Worm (Caenorhabditis elegans) whole organism, young adult: ENCODE measurements around the gene H21P03.10.
"Not testable (repeated sequence)": the region's sequence is repeated elsewhere in the genome, so short reads cannot be mapped to it uniquely, and the experiment has no call there.

Experiments
- B0019.2 ChIP-seq: fragments of 200-800 bp; sonication (Bioruptor generic); conservative IDR thresholded peaks from 2 replicates; pipeline ENCODE4 v1.3.6; 2022; ENCODE audit warnings: missing genetic modification reagents, missing genetic modification characterization, missing compliant biosample characterization
- B0035.1 ChIP-seq: sonication (generic microtip); optimal IDR thresholded peaks from 2 replicates; lab custom pipeline; 2016; ENCODE audit warnings: missing genetic modification characterization, mild to moderate bottlenecking, missing compliant biosample characterization, missing genotype, missing genetic modification reagents
- B0261.1 ChIP-seq: sonication (generic microtip); optimal IDR thresholded peaks from 2 replicates; lab custom pipeline; 2016; ENCODE audit warnings: mild to moderate bottlenecking, missing genetic modification characterization, moderate library complexity, missing compliant biosample characterization
- C17E4.6 ChIP-seq: fragments of 200-800 bp; sonication (Bioruptor generic); IDR thresholded peaks from 2 replicates; pipeline ENCODE4 v1.3.6; 2022; ENCODE audit warnings: missing genetic modification reagents, missing genetic modification characterization, missing compliant biosample characterization
- D2030.7 ChIP-seq: fragments of 200-800 bp; sonication (Bioruptor generic); IDR thresholded peaks from 2 replicates; pipeline ENCODE4 v1.3.6; 2022; ENCODE audit warnings: missing genetic modification reagents, missing genetic modification characterization, missing compliant biosample characterization
- F22D6.2 ChIP-seq: sonication (generic microtip); optimal IDR thresholded peaks from 2 replicates; lab custom pipeline; 2016; ENCODE audit warnings: mild to moderate bottlenecking, missing genetic modification characterization, missing compliant biosample characterization
- F33H1.4 ChIP-seq: fragments of 200-800 bp; sonication (Bioruptor generic); IDR thresholded peaks from 2 replicates; pipeline ENCODE4 v1.3.6; 2022; ENCODE audit warnings: missing genetic modification reagents, missing genetic modification characterization, missing compliant biosample characterization
- T07F8.4 ChIP-seq: sonication (generic microtip); optimal IDR thresholded peaks from 2 replicates; lab custom pipeline; 2016; ENCODE audit warnings: mild to moderate bottlenecking, missing genetic modification characterization, moderate library complexity, missing compliant biosample characterization
- akir-1 ChIP-seq: fragments of 200-800 bp; sonication (Bioruptor generic); optimal IDR thresholded peaks from 2 replicates; lab custom pipeline; 2018; ENCODE audit warnings: mild to moderate bottlenecking, missing genetic modification characterization, moderate library complexity, missing compliant biosample characterization
- aptf-3 ChIP-seq: fragments of 200-800 bp; sonication (Bioruptor generic); IDR thresholded peaks from 2 replicates; pipeline ENCODE4 v1.3.6; 2022; ENCODE audit warnings: missing genetic modification characterization, missing compliant biosample characterization
- bed-2 ChIP-seq: fragments of 200-800 bp; sonication (Bioruptor generic); IDR thresholded peaks from 2 replicates; pipeline ENCODE4 v1.3.6; 2022; ENCODE audit warnings: missing genetic modification reagents, missing genetic modification characterization, missing compliant biosample characterization
- ccch-3 ChIP-seq: fragments of 200-800 bp; sonication (Bioruptor generic); optimal IDR thresholded peaks from 2 replicates; lab custom pipeline; 2018; ENCODE audit warnings: mild to moderate bottlenecking, missing genetic modification characterization, missing compliant biosample characterization
- dox-1 ChIP-seq: fragments of 200-800 bp; sonication (Bioruptor generic); IDR thresholded peaks from 2 replicates; pipeline ENCODE4 v1.3.6; 2022; ENCODE audit warnings: missing genetic modification reagents, missing genetic modification characterization, missing compliant biosample characterization
- efl-1 ChIP-seq: fragments of 150-350 bp; optimal IDR thresholded peaks from 2 replicates; lab custom pipeline; 2014; ENCODE audit warnings: missing biosample characterization, missing genetic modification reagents, missing genetic modification characterization
- ets-4 ChIP-seq: fragments of 200-800 bp; sonication (Bioruptor generic); optimal IDR thresholded peaks from 2 replicates; lab custom pipeline; 2018; ENCODE audit warnings: mild to moderate bottlenecking, missing genetic modification characterization, missing compliant biosample characterization
- hmg-1.2 ChIP-seq: fragments of 200-800 bp; sonication (Bioruptor generic); IDR thresholded peaks from 2 replicates; pipeline ENCODE4 v1.3.6; 2022; ENCODE audit warnings: missing genetic modification reagents, missing genetic modification characterization, missing compliant biosample characterization
- lag-1 ChIP-seq: fragments of 200-800 bp; sonication (Bioruptor generic); IDR thresholded peaks from 2 replicates; pipeline ENCODE4 v1.3.6; 2022; ENCODE audit warnings: missing genetic modification reagents, missing genetic modification characterization, missing compliant biosample characterization
- let-607 ChIP-seq, 2 experiments: fragments of 200-800 bp in 1 of 2; sonication (Bioruptor generic) in 1 of 2; sonication (generic microtip) in 1 of 2; optimal IDR thresholded peaks; 2 replicates each; lab custom pipeline; 2016 to 2018; ENCODE audit warnings: mild to moderate bottlenecking in 2 of 2, missing compliant biosample characterization in 2 of 2, missing genetic modification characterization in 2 of 2, moderate library complexity in 2 of 2, missing genotype in 1 of 2
- lin-26 ChIP-seq: fragments of 200-800 bp; sonication (Bioruptor generic); IDR thresholded peaks from 2 replicates; pipeline ENCODE4 v1.3.6; 2022; ENCODE audit warnings: missing genetic modification reagents, missing genetic modification characterization, missing compliant biosample characterization
- lin-35 ChIP-seq, 3 experiments: fragments of 150-350 bp in 2 of 3; sonication (generic microtip) in 1 of 3; optimal IDR thresholded peaks; 2 replicates each; lab custom pipeline; 2014 to 2018; ENCODE audit warnings: missing biosample characterization in 3 of 3, missing genetic modification characterization in 3 of 3, missing genetic modification reagents in 3 of 3
- lin-40 ChIP-seq: sonication (generic microtip); optimal IDR thresholded peaks from 2 replicates; lab custom pipeline; 2016; ENCODE audit warnings: missing genetic modification characterization, mild to moderate bottlenecking, missing compliant biosample characterization, missing genotype, missing genetic modification reagents
- lsl-1 ChIP-seq: fragments of 200-800 bp; sonication (Bioruptor generic); optimal IDR thresholded peaks from 2 replicates; lab custom pipeline; 2018; ENCODE audit warnings: mild to moderate bottlenecking, missing genetic modification characterization, moderate library complexity, missing compliant biosample characterization
- madf-3 ChIP-seq: fragments of 200-800 bp; sonication (Bioruptor generic); IDR thresholded peaks from 2 replicates; pipeline ENCODE4 v1.3.6; 2022; ENCODE audit warnings: missing genetic modification reagents, missing genetic modification characterization, missing compliant biosample characterization
- madf-6 ChIP-seq: fragments of 200-800 bp; sonication (Bioruptor generic); IDR thresholded peaks from 2 replicates; pipeline ENCODE4 v1.3.6; 2022; ENCODE audit warnings: missing genetic modification reagents, missing genetic modification characterization, missing compliant biosample characterization
- madf-8 ChIP-seq: fragments of 200-800 bp; sonication (Bioruptor generic); conservative IDR thresholded peaks from 2 replicates; pipeline ENCODE4 v1.3.6; 2022; ENCODE audit warnings: missing genetic modification reagents, missing genetic modification characterization, missing compliant biosample characterization
- mes-4 ChIP-seq: sonication (generic microtip); optimal IDR thresholded peaks from 2 replicates; lab custom pipeline; 2016; ENCODE audit warnings: missing genotype, missing genetic modification characterization, missing compliant biosample characterization
- nfyb-1 ChIP-seq: fragments of 200-800 bp; sonication (Bioruptor generic); IDR thresholded peaks from 2 replicates; pipeline ENCODE4 v1.3.6; 2022; ENCODE audit warnings: missing genetic modification reagents, missing genetic modification characterization, missing compliant biosample characterization
- rcor-1 ChIP-seq: fragments of 200-800 bp; sonication (Bioruptor generic); IDR thresholded peaks from 2 replicates; pipeline ENCODE4 v1.3.6; 2022; ENCODE audit warnings: missing genetic modification reagents, missing genetic modification characterization, missing compliant biosample characterization
- rpc-1 ChIP-seq, 2 experiments: fragments of 150-350 bp in 1 of 2; sonication (generic microtip) in 1 of 2; optimal IDR thresholded peaks; 2 replicates each; lab custom pipeline; 2014 to 2018; ENCODE audit warnings: missing biosample characterization in 1 of 2, missing genetic modification characterization in 1 of 2, missing genetic modification reagents in 1 of 2, missing genotype in 1 of 2
- snpc-1.1 ChIP-seq: sonication (generic microtip); optimal IDR thresholded peaks from 2 replicates; lab custom pipeline; 2017; ENCODE audit warnings: missing genetic modification characterization, mild to moderate bottlenecking, missing compliant biosample characterization, antibody characterized with exemption, moderate library complexity, missing genotype, missing genetic modification reagents; ENCODE audit not compliant: insufficient read depth
- snpc-3.4 ChIP-seq: sonication (generic microtip); optimal IDR thresholded peaks from 2 replicates; lab custom pipeline; 2017; ENCODE audit warnings: missing genetic modification characterization, mild to moderate bottlenecking, missing compliant biosample characterization, antibody characterized with exemption, moderate library complexity, missing genotype, missing genetic modification reagents
- tbp1 ChIP-seq: fragments of 200-800 bp; sonication (Bioruptor generic); optimal IDR thresholded peaks from 2 replicates; lab custom pipeline; 2018; ENCODE audit warnings: mild to moderate bottlenecking, missing genetic modification characterization, missing compliant biosample characterization
- xnd-1 ChIP-seq: sonication (generic microtip); optimal IDR thresholded peaks from 2 replicates; lab custom pipeline; 2016; ENCODE audit warnings: missing genotype, missing genetic modification reagents, missing genetic modification characterization, missing compliant biosample characterization
- ztf-25 ChIP-seq: fragments of 200-800 bp; sonication (Bioruptor generic); IDR thresholded peaks from 2 replicates; pipeline ENCODE4 v1.3.6; 2022; ENCODE audit warnings: missing genetic modification reagents, missing genetic modification characterization, missing compliant biosample characterization
- ztf-26 ChIP-seq: sonication (generic microtip); optimal IDR thresholded peaks from 2 replicates; lab custom pipeline; 2017; ENCODE audit warnings: missing genetic modification characterization, missing compliant biosample characterization

H21P03.10 gene

ce11 chrIV:11494924-11495323 lies 5.6 kb upstream of the H21P03.10 start:
- no peak for TF ChIP-seq snpc-1.1 (tag; lab: Kevin White, UChicago)
- TF ChIP-seq lin-40: peak; percentile 18
- peak in 1 of 3 experiments; percentile 5 for TF ChIP-seq lin-35 (GFP tag; optimal IDR thresholded peaks at IDR 0.05; lab: Kevin White, UChicago)
- TF ChIP-seq nfyb-1 (GFP tag; lab: Robert Waterston, UW): no peak
- TF ChIP-seq hmg-1.2 (GFP tag; lab: Robert Waterston, UW): peak; percentile 18; the same call in 1 of the 2 replicates

- TF ChIP-seq lin-26 (GFP tag; lab: Robert Waterston, UW) (peak; percentile 72), tbp1 (GFP tag; lab: Kevin White, UChicago) (peak; percentile 82), madf-6 (peak; percentile 55; the same call in 1 of the 2 replicates), B0261.1 (tag; lab: Kevin White, UChicago) (peak; percentile 3), madf-3 (GFP tag; lab: Robert Waterston, UW) (0 out of 2 replicates have a peak, but pooled peaks have one; percentile 24), nfyb-1 (GFP tag; lab: Robert Waterston, UW) (0 out of 2 replicates have a peak, but pooled peaks have one; percentile 34), rpc-1 (tag; optimal IDR thresholded peaks at IDR 0.05; lab: Kevin White, UChicago) (peak; percentile 58), F33H1.4 (GFP tag; lab: Robert Waterston, UW) (0 out of 2 replicates have a peak, but pooled peaks have one; percentile 12), rcor-1 (GFP tag; lab: Robert Waterston, UW) (0 out of 2 replicates have a peak, but pooled peaks have one; percentile 6)
- not testable (repeated sequence) for TF ChIP-seq rpc-1 (optimal IDR thresholded peaks at IDR 0.05; lab: Kevin White, UChicago)
Measured at ce11 chrIV:11497312-11497711, 3.2 kb upstream of the H21P03.10 start.

ce11 chrIV:11498169-11498568 lies 2.4 kb upstream of the H21P03.10 start, which contains the start of gene sms-1:
sms-1 (minus strand) TSS chrIV:11498174.
- TF ChIP-seq lsl-1 (GFP tag; lab: Kevin White, UChicago): peak; percentile 89
- TF ChIP-seq F33H1.4 (GFP tag; lab: Robert Waterston, UW): peak; percentile 86
- TF ChIP-seq ccch-3: no peak
- TF ChIP-seq madf-6: peak; percentile 92
- peak; percentile 63 for TF ChIP-seq madf-8
- no peak for TF ChIP-seq nfyb-1 (GFP tag; lab: Robert Waterston, UW)
- peak; percentile 90 for TF ChIP-seq xnd-1 (tag; lab: Kevin White, UChicago)

ce11 chrIV:11503654-11504053 lies 3.1 kb downstream of the H21P03.10 start:
- TF ChIP-seq bed-2 (GFP tag; lab: Robert Waterston, UW) (no peak), akir-1 (GFP tag; lab: Kevin White, UChicago) (no peak), C17E4.6 (GFP tag; lab: Robert Waterston, UW) (no peak), aptf-3 (GFP tag; lab: Robert Waterston, UW) (no peak), snpc-3.4 (tag; lab: Kevin White, UChicago) (no peak), T07F8.4 (tag; lab: Kevin White, UChicago) (no peak), dox-1 (GFP tag; lab: Robert Waterston, UW) (no peak)

- TF ChIP-seq B0261.1 (tag; lab: Kevin White, UChicago) (no peak), B0019.2 (GFP tag; lab: Robert Waterston, UW) (no peak), efl-1 (no peak), lag-1 (GFP tag; lab: Robert Waterston, UW) (no peak), let-607 (tag; optimal IDR thresholded peaks at IDR 0.05; lab: Kevin White, UChicago) (no peak), dox-1 (GFP tag; lab: Robert Waterston, UW) (no peak), D2030.7 (no peak), mes-4 (no peak), F22D6.2 (tag; lab: Kevin White, UChicago) (no peak), B0035.1 (tag; lab: Kevin White, UChicago) (no peak), ztf-26 (tag; lab: Kevin White, UChicago) (no peak), ztf-25 (GFP tag; lab: Robert Waterston, UW) (no peak), ets-4 (GFP tag; lab: Kevin White, UChicago) (no peak)
Measured at ce11 chrIV:11504416-11504815, 3.9 kb downstream of the H21P03.10 start, which contains the start of gene twk-25. twk-25 (plus strand) TSS chrIV:11504716.
